Fruit fly (Drosophila melanogaster) whole organism, pupa: ENCODE measurements around the gene CG7550.

Source experiments
- CG12605 ChIP-seq: fragments of 200-800 bp; sonication (Bioruptor generic); IDR thresholded peaks from 2 replicates; pipeline ENCODE4 v1.3.6; 2022; ENCODE audit warnings: missing biosample characterization, missing genetic modification characterization
- fd96Ca ChIP-seq: fragments of 200-800 bp; sonication (Bioruptor generic); IDR thresholded peaks from 3 replicates; pipeline ENCODE4 v1.3.6; 2022; ENCODE audit warnings: missing biosample characterization, missing genetic modification characterization

DNA sequence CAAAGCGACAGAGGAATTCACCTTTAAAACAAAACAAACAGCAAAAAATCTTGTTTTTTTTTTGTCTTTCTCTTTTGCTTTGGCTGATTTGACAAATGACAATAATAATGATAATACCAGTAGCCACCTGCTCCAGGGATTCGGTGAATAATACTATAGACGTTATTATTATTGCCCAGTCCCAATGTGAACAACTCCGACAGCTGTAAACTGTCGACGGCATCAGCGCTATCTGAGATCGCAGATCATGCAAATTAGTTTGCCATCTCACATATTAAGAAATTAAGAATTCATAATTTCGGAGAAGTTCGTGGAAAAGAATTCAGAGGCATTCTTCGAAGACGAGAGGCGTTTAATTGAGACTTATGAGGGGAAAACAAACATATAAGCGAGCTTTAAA, 38.1 kb downstream of the CG7550 start:
- TF ChIP-seq fd96Ca (GFP tag; lab: Robert Waterston, UW) (no peak), CG12605 (GFP tag; lab: Robert Waterston, UW) (no peak)
